Fruit fly (Drosophila melanogaster) whole organism, adult: ENCODE measurements around the gene TwdlB.

Experiments
- CG11617 ChIP-seq: fragments of 200-800 bp; sonication (Bioruptor generic); optimal IDR thresholded peaks from 2 replicates; lab custom pipeline; 2017; ENCODE audit warnings: mild to moderate bottlenecking, missing biosample characterization, missing genetic modification reagents, missing genetic modification characterization
- CG12768 ChIP-seq: fragments of 200-800 bp; sonication (Bioruptor generic); optimal IDR thresholded peaks from 2 replicates; lab custom pipeline; 2017; ENCODE audit warnings: missing biosample characterization, missing genetic modification characterization, mild to moderate bottlenecking, moderate library complexity, missing genetic modification reagents
- CG14711 ChIP-seq: fragments of 200-800 bp; sonication (Bioruptor generic); optimal IDR thresholded peaks from 2 replicates; lab custom pipeline; 2018; ENCODE audit warnings: missing biosample characterization, mild to moderate bottlenecking, missing genetic modification characterization, moderate library complexity
- CG1620 ChIP-seq: fragments of 200-800 bp; sonication (Bioruptor generic); optimal IDR thresholded peaks from 2 replicates; lab custom pipeline; 2016; ENCODE audit warnings: missing biosample characterization, missing genetic modification characterization
- CG33017 ChIP-seq: fragments of 200-800 bp; sonication (Bioruptor generic); optimal IDR thresholded peaks from 2 replicates; lab custom pipeline; 2018; ENCODE audit warnings: missing biosample characterization, mild to moderate bottlenecking, missing genetic modification characterization, moderate library complexity
- CG5204 ChIP-seq: fragments of 200-800 bp; sonication (Bioruptor generic); optimal IDR thresholded peaks from 2 replicates; lab custom pipeline; 2016; ENCODE audit warnings: missing biosample characterization, missing genetic modification characterization
- CG7045 ChIP-seq: fragments of 200-800 bp; sonication (Bioruptor generic); optimal IDR thresholded peaks from 2 replicates; lab custom pipeline; 2017; ENCODE audit warnings: missing biosample characterization, mild to moderate bottlenecking, missing genetic modification characterization
- CG7101 ChIP-seq: fragments of 200-800 bp; sonication (Bioruptor generic); optimal IDR thresholded peaks from 2 replicates; lab custom pipeline; 2018; ENCODE audit warnings: missing biosample characterization, mild to moderate bottlenecking, missing genetic modification characterization, moderate library complexity
- Clk ChIP-seq: fragments of 200-800 bp; sonication (Bioruptor generic); optimal IDR thresholded peaks from 2 replicates; lab custom pipeline; 2017; ENCODE audit warnings: missing biosample characterization, missing genetic modification characterization
- Crg-1 ChIP-seq: fragments of 200-800 bp; sonication (Bioruptor generic); optimal IDR thresholded peaks from 2 replicates; lab custom pipeline; 2016; ENCODE audit warnings: missing biosample characterization, missing genetic modification characterization
- Hr96 ChIP-seq: fragments of 200-800 bp; sonication (Bioruptor generic); optimal IDR thresholded peaks from 2 replicates; lab custom pipeline; 2016; ENCODE audit warnings: missing biosample characterization, missing genetic modification characterization
- Mnt ChIP-seq: fragments of 200-800 bp; sonication (Bioruptor generic); optimal IDR thresholded peaks from 2 replicates; lab custom pipeline; 2016; ENCODE audit warnings: missing biosample characterization, mild to moderate bottlenecking, missing genetic modification characterization
- bab1 ChIP-seq: fragments of 200-800 bp; sonication (Bioruptor generic); optimal IDR thresholded peaks from 3 replicates; lab custom pipeline; 2019; ENCODE audit warnings: missing biosample characterization, mild to moderate bottlenecking, missing genetic modification characterization, moderate library complexity
- cic ChIP-seq: fragments of 200-800 bp; sonication (Bioruptor generic); optimal IDR thresholded peaks from 2 replicates; lab custom pipeline; 2017; ENCODE audit warnings: missing biosample characterization, mild to moderate bottlenecking, missing genetic modification characterization, moderate library complexity
- cnc ChIP-seq, 2 experiments: fragments of >200 bp; optimal IDR thresholded peaks; 2 replicates each; lab custom pipeline; 2017
- kay ChIP-seq: fragments of 200-800 bp; sonication (Bioruptor generic); peaks from one replicate; lab custom pipeline; 2016; ENCODE audit warnings: missing biosample characterization, missing genetic modification characterization, borderline replicate concordance
- ovo ChIP-seq: fragments of 200-800 bp; sonication (Bioruptor generic); optimal IDR thresholded peaks from 2 replicates; lab custom pipeline; 2016; ENCODE audit warnings: missing biosample characterization, missing genetic modification characterization
- pad ChIP-seq: fragments of 200-800 bp; sonication (Bioruptor generic); optimal IDR thresholded peaks from 3 replicates; lab custom pipeline; 2017; ENCODE audit warnings: missing biosample characterization, missing genetic modification characterization, mild to moderate bottlenecking, moderate library complexity, missing genetic modification reagents
- tj ChIP-seq: fragments of 200-800 bp; sonication (Bioruptor generic); optimal IDR thresholded peaks from 3 replicates; lab custom pipeline; 2017; ENCODE audit warnings: missing biosample characterization, mild to moderate bottlenecking, missing genetic modification characterization, moderate library complexity
- toe ChIP-seq: fragments of 200-800 bp; sonication (Bioruptor generic); optimal IDR thresholded peaks from 2 replicates; lab custom pipeline; 2016; ENCODE audit warnings: missing biosample characterization, missing genetic modification characterization

Gene TwdlB

dm6 chr3R:26636388-26636787 is 13.0 kb upstream of the TwdlB start, which contains the start of gene TwdlS:
Gene TwdlS (plus strand): TSS chr3R:26636688.
- TF ChIP-seq CG7045 (GFP tag; lab: Kevin White, UChicago) (no peak), Mnt (no peak), Crg-1 (GFP tag; lab: Kevin White, UChicago) (no peak), ovo (GFP tag; lab: Kevin White, UChicago) (no peak), cic (GFP tag; lab: Kevin White, UChicago) (no peak), CG11617 (GFP tag; lab: Kevin White, UChicago) (no peak), Hr96 (GFP tag; lab: Kevin White, UChicago) (no peak), CG33017 (no peak), cnc (optimal IDR thresholded peaks at IDR 0.05; lab: Kevin White, UChicago) (no peak)

- TF ChIP-seq CG14711 (tag; lab: Kevin White, UChicago), result no peak
- TF ChIP-seq CG11617 (GFP tag; lab: Kevin White, UChicago), result no peak
- TF ChIP-seq CG5204, result no peak
- no peak for TF ChIP-seq CG7101
- TF ChIP-seq Clk (GFP tag; lab: Kevin White, UChicago), result no peak
- TF ChIP-seq cic (GFP tag; lab: Kevin White, UChicago), result no peak
- no peak for TF ChIP-seq toe
- no peak for TF ChIP-seq Mnt
- no peak for TF ChIP-seq tj
- TF ChIP-seq kay (GFP tag; lab: Kevin White, UChicago), result no peak
- no peak for TF ChIP-seq CG1620 (GFP tag; lab: Kevin White, UChicago)
- no peak for TF ChIP-seq CG12768 (GFP tag; lab: Kevin White, UChicago)
- TF ChIP-seq ovo (GFP tag; lab: Kevin White, UChicago), result no peak
Measured at dm6 chr3R:26634585-26634984, 11.2 kb upstream of the TwdlB start, which contains the start of gene TwdlR. Gene TwdlR (plus strand): TSS chr3R:26634885.

- TF ChIP-seq Hr96 (GFP tag; lab: Kevin White, UChicago), result no peak
- no peak for TF ChIP-seq CG7101
- TF ChIP-seq CG7045 (GFP tag; lab: Kevin White, UChicago), result no peak
- no peak for TF ChIP-seq Clk (GFP tag; lab: Kevin White, UChicago)
- no peak for TF ChIP-seq CG12768 (GFP tag; lab: Kevin White, UChicago)
Measured at dm6 chr3R:26633432-26633831, 10.1 kb upstream of the TwdlB start, which contains the start of gene TwdlH. Gene TwdlH (plus strand): TSS chr3R:26633732.

- TF ChIP-seq CG14711 (tag; lab: Kevin White, UChicago) (no peak), kay (GFP tag; lab: Kevin White, UChicago) (no peak)
Measured at dm6 chr3R:26633010-26633409, 9.7 kb upstream of the TwdlB start.

- no peak for TF ChIP-seq toe
- no peak for TF ChIP-seq CG1620 (GFP tag; lab: Kevin White, UChicago)
- TF ChIP-seq CG33017, result no peak
- no peak for TF ChIP-seq pad (GFP tag; lab: Kevin White, UChicago)
- no peak for TF ChIP-seq CG12768 (GFP tag; lab: Kevin White, UChicago)
- no peak for TF ChIP-seq cnc (optimal IDR thresholded peaks at IDR 0.05; lab: Kevin White, UChicago)
Measured at dm6 chr3R:26631334-26631919, 8.1 kb upstream of the TwdlB start, which contains the start of gene TwdlN. Gene TwdlN (plus strand): TSS chr3R:26631869.

dm6 chr3R:26629618-26630017 is 6.3 kb upstream of the TwdlB start, which contains the start of gene TwdlJ:
Gene TwdlJ (plus strand): TSS chr3R:26629918.
- no peak for TF ChIP-seq CG1620 (GFP tag; lab: Kevin White, UChicago)
- no peak for TF ChIP-seq ovo (GFP tag; lab: Kevin White, UChicago)
- no peak for TF ChIP-seq CG11617 (GFP tag; lab: Kevin White, UChicago)
- no peak for TF ChIP-seq CG12768 (GFP tag; lab: Kevin White, UChicago)
- no peak for TF ChIP-seq CG7101
- TF ChIP-seq Mnt, result no peak
- no peak for TF ChIP-seq tj
- no peak for TF ChIP-seq Crg-1 (GFP tag; lab: Kevin White, UChicago)
- no peak for TF ChIP-seq bab1
- TF ChIP-seq cic (GFP tag; lab: Kevin White, UChicago), result no peak
- TF ChIP-seq pad (GFP tag; lab: Kevin White, UChicago), result no peak
- no peak for TF ChIP-seq CG5204
- TF ChIP-seq kay (GFP tag; lab: Kevin White, UChicago), result no peak
- TF ChIP-seq CG7045 (GFP tag; lab: Kevin White, UChicago), result no peak

- TF ChIP-seq Hr96 (GFP tag; lab: Kevin White, UChicago), result no peak
- no peak for TF ChIP-seq Clk (GFP tag; lab: Kevin White, UChicago)
- TF ChIP-seq Mnt, result no peak
- TF ChIP-seq CG1620 (GFP tag; lab: Kevin White, UChicago), result no peak
- no peak for TF ChIP-seq CG33017
- no peak for TF ChIP-seq cnc (optimal IDR thresholded peaks at IDR 0.05; lab: Kevin White, UChicago)
- TF ChIP-seq CG5204, result no peak
- no peak for TF ChIP-seq CG12768 (GFP tag; lab: Kevin White, UChicago)
- TF ChIP-seq CG14711 (tag; lab: Kevin White, UChicago), result no peak
- no peak for TF ChIP-seq pad (GFP tag; lab: Kevin White, UChicago)
- TF ChIP-seq CG7045 (GFP tag; lab: Kevin White, UChicago), result no peak
- no peak for TF ChIP-seq cic (GFP tag; lab: Kevin White, UChicago)
- no peak for TF ChIP-seq CG11617 (GFP tag; lab: Kevin White, UChicago)
- TF ChIP-seq toe, result no peak
- TF ChIP-seq kay (GFP tag; lab: Kevin White, UChicago), result no peak
- no peak for TF ChIP-seq tj
- no peak for TF ChIP-seq ovo (GFP tag; lab: Kevin White, UChicago)
Measured at dm6 chr3R:26628624-26629023, 5.3 kb upstream of the TwdlB start, which contains the start of gene TwdlK. Gene TwdlK (minus strand): TSS chr3R:26628724.
